Worm (Caenorhabditis elegans) whole organism, L2 larva: ENCODE measurements around the gene C14E2.4.

ENCODE experiments used
- R02D3.7 ChIP-seq: fragments of 150-350 bp; optimal IDR thresholded peaks from 2 replicates; lab custom pipeline; 2014; ENCODE audit warnings: missing biosample characterization, missing genetic modification characterization
- ZK546.5 ChIP-seq: sonication (generic microtip); optimal IDR thresholded peaks from 2 replicates; lab custom pipeline; 2017; ENCODE audit warnings: missing biosample characterization, missing genetic modification characterization
- alr-1 ChIP-seq: fragments of 150-350 bp; optimal IDR thresholded peaks from 2 replicates; lab custom pipeline; 2014; ENCODE audit warnings: missing biosample characterization, missing genetic modification characterization
- crh-2 ChIP-seq: sonication (generic microtip); optimal IDR thresholded peaks from 2 replicates; lab custom pipeline; 2017; ENCODE audit warnings: missing biosample characterization, missing genetic modification characterization
- dmd-4 ChIP-seq: sonication (generic microtip); optimal IDR thresholded peaks from 2 replicates; lab custom pipeline; 2017; ENCODE audit warnings: missing biosample characterization, missing genetic modification characterization
- mab-5 ChIP-seq: fragments of 150-350 bp; optimal IDR thresholded peaks from 2 replicates; lab custom pipeline; 2014; ENCODE audit warnings: missing biosample characterization, missing genetic modification characterization
- nhr-129 ChIP-seq: fragments of 150-350 bp; optimal IDR thresholded peaks from 2 replicates; lab custom pipeline; 2014; ENCODE audit warnings: missing biosample characterization, missing genetic modification characterization
- nhr-23 ChIP-seq: fragments of 150-350 bp; optimal IDR thresholded peaks from 2 replicates; lab custom pipeline; 2014; ENCODE audit warnings: missing biosample characterization, missing genetic modification reagents, missing genetic modification characterization
- nhr-25 ChIP-seq: fragments of 150-350 bp; sonication (generic microtip); optimal IDR thresholded peaks from 3 replicates; lab custom pipeline; 2014; ENCODE audit warnings: missing biosample characterization, missing genetic modification characterization
- sma-3 ChIP-seq: sonication (generic microtip); optimal IDR thresholded peaks from 2 replicates; lab custom pipeline; 2016; ENCODE audit warnings: missing genetic modification reagents, missing genetic modification characterization, missing compliant biosample characterization
- snpc-4 ChIP-seq: fragments of 150-350 bp; optimal IDR thresholded peaks from 2 replicates; lab custom pipeline; 2014; ENCODE audit warnings: missing biosample characterization, missing genetic modification characterization
- unc-55 ChIP-seq: fragments of 150-350 bp; sonication (generic microtip); optimal IDR thresholded peaks from 3 replicates; lab custom pipeline; 2014; ENCODE audit warnings: missing biosample characterization, missing genetic modification reagents, missing genetic modification characterization
- unc-62 ChIP-seq: fragments of 150-350 bp; optimal IDR thresholded peaks from 2 replicates; lab custom pipeline; 2014; ENCODE audit warnings: missing biosample characterization, missing genetic modification reagents, missing genetic modification characterization
- zag-1 ChIP-seq: fragments of 150-350 bp; optimal IDR thresholded peaks from 2 replicates; lab custom pipeline; 2014; ENCODE audit warnings: missing biosample characterization, missing genetic modification characterization

The C14E2.4 gene

ce11 chrX:1769636-1770035, 51.5 kb downstream of the C14E2.4 start:
- TF ChIP-seq crh-2 (tag; lab: Kevin White, UChicago): no peak
- no peak for TF ChIP-seq nhr-129 (tag; lab: Kevin White, UChicago)
- no peak for TF ChIP-seq zag-1 (tag; lab: Kevin White, UChicago)
- no peak for TF ChIP-seq dmd-4 (tag; lab: Kevin White, UChicago)
- no peak for TF ChIP-seq sma-3
- TF ChIP-seq snpc-4: no peak
- TF ChIP-seq mab-5 (tag; lab: Kevin White, UChicago): no peak
- TF ChIP-seq ZK546.5 (tag; lab: Kevin White, UChicago): no peak
- no peak for TF ChIP-seq alr-1 (tag; lab: Kevin White, UChicago)
- no peak for TF ChIP-seq unc-62 (GFP tag; lab: Kevin White, UChicago)
- no peak for TF ChIP-seq nhr-23 (tag; lab: Kevin White, UChicago)
- no peak for TF ChIP-seq R02D3.7 (tag; lab: Kevin White, UChicago)
- no peak for TF ChIP-seq unc-55 (GFP tag; lab: Kevin White, UChicago)
- TF ChIP-seq nhr-25 (tag; lab: Kevin White, UChicago): no peak
